Worm (Caenorhabditis elegans) whole organism, midembryonic: Measurements from ENCODE around the gene K11E4.6.

Experiments used
- flt-1 ChIP-seq: fragments of 200-800 bp; sonication (Bioruptor generic); IDR thresholded peaks from 2 replicates; pipeline ENCODE4 v1.3.6; 2022; ENCODE audit warnings: missing genetic modification characterization, missing compliant biosample characterization
- klf-2 ChIP-seq: fragments of 200-800 bp; sonication (Bioruptor generic); conservative IDR thresholded peaks from 2 replicates; pipeline ENCODE4 v1.3.6; 2022; ENCODE audit warnings: missing genetic modification reagents, missing genetic modification characterization, missing compliant biosample characterization
- med-1 ChIP-seq: sonication (generic microtip); optimal IDR thresholded peaks from 2 replicates; lab custom pipeline; 2017; ENCODE audit warnings: missing genetic modification characterization, mild to moderate bottlenecking, missing compliant biosample characterization, antibody characterized with exemption, missing genetic modification reagents; ENCODE audit not compliant: insufficient read depth
- ref-1 ChIP-seq: fragments of 200-800 bp; sonication (Bioruptor generic); conservative IDR thresholded peaks from 2 replicates; pipeline ENCODE4 v1.3.6; 2022; ENCODE audit warnings: missing genetic modification reagents, missing genetic modification characterization, missing compliant biosample characterization

DNA sequence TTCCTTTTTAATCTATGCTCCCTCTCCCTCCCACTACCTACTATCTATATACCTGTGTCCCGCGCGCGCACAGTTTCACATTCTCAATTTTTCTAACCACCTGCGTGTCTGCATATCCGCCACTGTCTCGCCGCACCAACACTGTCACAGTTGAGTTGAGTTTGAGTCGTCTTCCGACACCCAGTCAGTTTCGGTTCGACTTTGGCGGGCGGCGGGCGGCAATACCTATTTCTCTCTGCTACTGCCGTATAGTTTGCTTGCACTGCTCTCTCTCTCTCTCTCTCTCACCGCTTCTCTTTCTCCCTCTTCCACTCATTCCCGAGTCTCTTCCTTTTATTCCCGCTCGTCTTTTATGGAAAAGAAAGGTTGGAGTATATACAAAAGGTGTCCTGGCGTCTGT, 49.0 kb upstream of the K11E4.6 start:
- TF ChIP-seq med-1 (GFP tag; lab: Kevin White, UChicago) (no peak), flt-1 (GFP tag; lab: Robert Waterston, UW) (0 out of 2 replicates have a peak, but pooled peaks have one; percentile 7), klf-2 (GFP tag; lab: Robert Waterston, UW) (no peak), ref-1 (GFP tag; lab: Robert Waterston, UW) (no peak)
